Fruit fly (Drosophila melanogaster) whole organism, embryonic: ENCODE results near the gene CG32280.

Experiments
- Bgb ChIP-seq: fragments of 200-800 bp; sonication (Bioruptor generic); IDR thresholded peaks from 2 replicates; pipeline ENCODE4 v1.3.6; 2022; ENCODE audit warnings: missing biosample characterization, missing genetic modification characterization; ENCODE audit not compliant: partially characterized antibody
- BtbVII ChIP-seq: fragments of 200-800 bp; sonication (Bioruptor generic); optimal IDR thresholded peaks from 3 replicates; lab custom pipeline; 2017; ENCODE audit warnings: missing biosample characterization, mild to moderate bottlenecking, missing genetic modification characterization
- CG12071 ChIP-seq: fragments of 200-800 bp; sonication (Bioruptor generic); optimal IDR thresholded peaks from 3 replicates; lab custom pipeline; 2018; ENCODE audit warnings: missing biosample characterization, mild to moderate bottlenecking, missing genetic modification characterization
- CG1603 ChIP-seq: fragments of 200-800 bp; sonication (Bioruptor generic); optimal IDR thresholded peaks from 2 replicates; lab custom pipeline; 2019; ENCODE audit warnings: missing biosample characterization, mild to moderate bottlenecking, missing genetic modification characterization, moderate library complexity
- CG18262 ChIP-seq: fragments of 200-800 bp; optimal IDR thresholded peaks from 3 replicates; lab custom pipeline; 2019; ENCODE audit warnings: missing biosample characterization, mild to moderate bottlenecking, missing genetic modification characterization, moderate library complexity
- CG2116 ChIP-seq: fragments of 200-800 bp; sonication (Bioruptor generic); optimal IDR thresholded peaks from 3 replicates; lab custom pipeline; 2018; ENCODE audit warnings: missing biosample characterization, mild to moderate bottlenecking, missing genetic modification characterization
- CG32767 ChIP-seq: fragments of 200-800 bp; sonication (Bioruptor generic); IDR thresholded peaks from 2 replicates; pipeline ENCODE4 v1.3.6; 2022; ENCODE audit warnings: missing biosample characterization, missing genetic modification characterization
- CG3281 ChIP-seq: fragments of 200-800 bp; sonication (Bioruptor generic); optimal IDR thresholded peaks from 3 replicates; lab custom pipeline; 2017; ENCODE audit warnings: missing biosample characterization, mild to moderate bottlenecking, missing genetic modification characterization
- CG33557 ChIP-seq: fragments of 200-800 bp; sonication (Bioruptor generic); optimal IDR thresholded peaks from 2 replicates; lab custom pipeline; 2019; ENCODE audit warnings: missing biosample characterization, mild to moderate bottlenecking, missing genetic modification characterization, moderate library complexity
- CG3838 ChIP-seq: fragments of 200-800 bp; sonication (Bioruptor generic); optimal IDR thresholded peaks from 3 replicates; lab custom pipeline; 2016; ENCODE audit warnings: missing biosample characterization, missing genetic modification characterization
- CG6791 ChIP-seq: fragments of 200-800 bp; sonication (Bioruptor generic); IDR thresholded peaks from 3 replicates; pipeline ENCODE4 v1.3.6; 2022; ENCODE audit warnings: missing biosample characterization, missing genetic modification characterization; ENCODE audit not compliant: partially characterized antibody
- CG7271 ChIP-seq: fragments of 200-800 bp; sonication (Bioruptor generic); optimal IDR thresholded peaks from 2 replicates; lab custom pipeline; 2018; ENCODE audit warnings: missing biosample characterization, mild to moderate bottlenecking, missing genetic modification characterization, moderate library complexity
- Dad ChIP-seq: fragments of 200-800 bp; sonication (Bioruptor generic); optimal IDR thresholded peaks from 3 replicates; lab custom pipeline; 2016; ENCODE audit warnings: missing biosample characterization, missing genetic modification characterization
- Dll ChIP-seq: fragments of 200-800 bp; sonication (Bioruptor generic); IDR thresholded peaks from 4 replicates; pipeline ENCODE4 v1.3.6; 2022; ENCODE audit warnings: missing biosample characterization, missing genetic modification characterization; ENCODE audit not compliant: partially characterized antibody
- Doc3 ChIP-seq: fragments of 200-800 bp; sonication (Bioruptor generic); IDR thresholded peaks from 3 replicates; pipeline ENCODE4 v1.3.6; 2022; ENCODE audit warnings: missing biosample characterization, missing genetic modification characterization; ENCODE audit not compliant: partially characterized antibody
- Dp ChIP-seq: fragments of 200-800 bp; sonication (Bioruptor generic); optimal IDR thresholded peaks from 2 replicates; lab custom pipeline; 2018; ENCODE audit warnings: missing biosample characterization, mild to moderate bottlenecking, missing genetic modification characterization, moderate library complexity
- Dref ChIP-seq: fragments of 200-800 bp; sonication (Bioruptor generic); IDR thresholded peaks from 2 replicates; pipeline ENCODE4 v1.3.6; 2022; ENCODE audit warnings: missing biosample characterization, missing genetic modification characterization
- Elba2 ChIP-seq: fragments of 200-800 bp; sonication (Bioruptor generic); optimal IDR thresholded peaks from 3 replicates; lab custom pipeline; 2016; ENCODE audit warnings: missing biosample characterization, missing genetic modification characterization
- Hsf ChIP-seq: fragments of 200-800 bp; sonication (Bioruptor generic); optimal IDR thresholded peaks from 3 replicates; lab custom pipeline; 2016; ENCODE audit warnings: missing biosample characterization, missing genetic modification characterization
- MBD-R2 ChIP-seq: fragments of 200-800 bp; sonication (Bioruptor generic); IDR thresholded peaks from 2 replicates; pipeline ENCODE4 v1.3.6; 2022; ENCODE audit warnings: missing biosample characterization, missing genetic modification characterization
- MESR4 ChIP-seq: fragments of 200-800 bp; sonication (Bioruptor generic); optimal IDR thresholded peaks from 2 replicates; lab custom pipeline; 2018; ENCODE audit warnings: missing biosample characterization, mild to moderate bottlenecking, missing genetic modification characterization, moderate library complexity
- Med ChIP-seq: fragments of 200-800 bp; sonication (Bioruptor generic); peaks from one replicate; lab custom pipeline; 2016; ENCODE audit warnings: missing biosample characterization, missing genetic modification characterization, mild to moderate bottlenecking, inconsistent platforms, moderate library complexity
- Mes4 ChIP-seq: fragments of 200-800 bp; sonication (Bioruptor generic); optimal IDR thresholded peaks from 2 replicates; lab custom pipeline; 2016; ENCODE audit warnings: missing biosample characterization, missing genetic modification characterization
- Opbp ChIP-seq: fragments of 200-800 bp; sonication (Bioruptor generic); IDR thresholded peaks from 3 replicates; pipeline ENCODE4 v1.3.6; 2022; ENCODE audit warnings: missing biosample characterization, missing genetic modification characterization; ENCODE audit not compliant: partially characterized antibody
- Rfx ChIP-seq: fragments of 200-800 bp; sonication (Bioruptor generic); IDR thresholded peaks from 2 replicates; pipeline ENCODE4 v1.3.6; 2022; ENCODE audit warnings: missing biosample characterization, missing genetic modification characterization
- Rx ChIP-seq: fragments of 200-800 bp; sonication (Bioruptor generic); IDR thresholded peaks from 2 replicates; pipeline ENCODE4 v1.3.6; 2022; ENCODE audit warnings: missing biosample characterization, missing genetic modification characterization
- Sin3A ChIP-seq: fragments of >200 bp; optimal IDR thresholded peaks from 2 replicates; lab custom pipeline; 2018
- Tbp ChIP-seq: fragments of >200 bp; optimal IDR thresholded peaks from 2 replicates; lab custom pipeline; 2018; ENCODE audit warnings: missing biosample characterization, missing genetic modification characterization
- amos ChIP-seq: fragments of 200-800 bp; sonication (Bioruptor generic); IDR thresholded peaks from 2 replicates; pipeline ENCODE4 v1.3.6; 2022; ENCODE audit warnings: missing biosample characterization, missing genetic modification characterization; ENCODE audit not compliant: partially characterized antibody
- ato ChIP-seq: fragments of 200-800 bp; sonication (Bioruptor generic); IDR thresholded peaks from 2 replicates; pipeline ENCODE4 v1.3.6; 2022; ENCODE audit warnings: missing biosample characterization, missing genetic modification characterization; ENCODE audit not compliant: partially characterized antibody
- bbx ChIP-seq: fragments of 200-800 bp; sonication (Bioruptor generic); IDR thresholded peaks from 2 replicates; pipeline ENCODE4 v1.3.6; 2022; ENCODE audit warnings: missing biosample characterization, missing genetic modification characterization; ENCODE audit not compliant: partially characterized antibody
- chinmo ChIP-seq: fragments of 200-800 bp; sonication (Bioruptor generic); IDR thresholded peaks from 4 replicates; pipeline ENCODE4 v1.3.6; 2022; ENCODE audit warnings: missing biosample characterization, missing genetic modification characterization; ENCODE audit not compliant: partially characterized antibody
- croc ChIP-seq: fragments of 200-800 bp; sonication (Bioruptor generic); conservative IDR thresholded peaks from 3 replicates; pipeline ENCODE4 v1.3.6; 2022; ENCODE audit warnings: missing biosample characterization, missing genetic modification characterization
- gsb-n ChIP-seq: fragments of 200-800 bp; sonication (Bioruptor generic); optimal IDR thresholded peaks from 3 replicates; lab custom pipeline; 2018; ENCODE audit warnings: missing biosample characterization, mild to moderate bottlenecking, missing genetic modification characterization
- hb ChIP-seq: fragments of 200-800 bp; sonication (Bioruptor generic); IDR thresholded peaks from 3 replicates; pipeline ENCODE4 v1.3.6; 2022; ENCODE audit warnings: missing biosample characterization, missing genetic modification characterization; ENCODE audit not compliant: partially characterized antibody
- hbn ChIP-seq: fragments of 200-800 bp; sonication (Bioruptor generic); IDR thresholded peaks from 2 replicates; pipeline ENCODE4 v1.3.6; 2022; ENCODE audit warnings: missing biosample characterization, missing genetic modification characterization; ENCODE audit not compliant: partially characterized antibody
- inv ChIP-seq: fragments of 200-800 bp; sonication (Bioruptor generic); IDR thresholded peaks from 2 replicates; pipeline ENCODE4 v1.3.6; 2022; ENCODE audit warnings: missing biosample characterization, missing genetic modification characterization; ENCODE audit not compliant: partially characterized antibody
- jigr1 ChIP-seq: fragments of 200-800 bp; sonication (Bioruptor generic); IDR thresholded peaks from 3 replicates; pipeline ENCODE4 v1.3.6; 2022; ENCODE audit warnings: missing biosample characterization, missing genetic modification characterization
- nerfin-2 ChIP-seq: fragments of 200-800 bp; sonication (Bioruptor generic); IDR thresholded peaks from 2 replicates; pipeline ENCODE4 v1.3.6; 2022; ENCODE audit warnings: missing biosample characterization, missing genetic modification characterization; ENCODE audit not compliant: partially characterized antibody
- row ChIP-seq: fragments of 200-800 bp; sonication (Bioruptor generic); IDR thresholded peaks from 3 replicates; pipeline ENCODE4 v1.3.6; 2022; ENCODE audit warnings: missing biosample characterization, missing genetic modification characterization
- tap ChIP-seq: fragments of 200-800 bp; optimal IDR thresholded peaks from 3 replicates; lab custom pipeline; 2019; ENCODE audit warnings: missing biosample characterization, mild to moderate bottlenecking, missing genetic modification characterization, moderate library complexity
- tna ChIP-seq: fragments of 200-800 bp; sonication (Bioruptor generic); IDR thresholded peaks from 2 replicates; pipeline ENCODE4 v1.3.6; 2022; ENCODE audit warnings: missing biosample characterization, missing genetic modification characterization; ENCODE audit not compliant: partially characterized antibody
- tx ChIP-seq: fragments of 200-800 bp; sonication (Bioruptor generic); optimal IDR thresholded peaks from 2 replicates; lab custom pipeline; 2016; ENCODE audit warnings: missing biosample characterization, missing genetic modification characterization
- unc-4 ChIP-seq: fragments of 200-800 bp; sonication (Bioruptor generic); IDR thresholded peaks from 2 replicates; pipeline ENCODE4 v1.3.6; 2022; ENCODE audit warnings: missing biosample characterization, missing genetic modification characterization; ENCODE audit not compliant: partially characterized antibody
- unpg ChIP-seq: fragments of 200-800 bp; sonication (Bioruptor generic); optimal IDR thresholded peaks from 3 replicates; lab custom pipeline; 2018; ENCODE audit warnings: missing biosample characterization, mild to moderate bottlenecking, missing genetic modification characterization, moderate library complexity

The CG32280 gene

DNA sequence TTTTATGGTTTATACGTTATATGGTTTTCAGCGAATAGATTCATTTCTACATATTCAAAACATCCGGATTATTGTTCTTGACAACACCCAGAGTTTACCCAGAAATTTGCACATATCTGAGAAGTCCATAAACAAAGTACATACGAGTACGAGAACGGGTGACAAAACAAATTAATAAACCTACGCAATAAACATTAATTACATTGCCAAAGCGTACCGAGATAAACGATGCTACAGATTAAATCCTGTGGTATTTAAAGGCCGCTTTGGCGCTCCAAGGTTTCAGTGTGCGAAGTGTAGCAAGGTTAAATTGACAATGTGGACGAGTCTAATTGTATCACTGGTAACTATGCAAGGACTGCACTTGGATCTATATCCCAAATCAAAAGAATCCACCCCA lies 22.3 kb downstream of the CG32280 start, which contains the start of gene CG14957:
Gene CG14957 (plus strand): TSS at position 301 of the 400 bp plus-strand sequence.
- TF ChIP-seq Rfx (GFP tag; lab: Robert Waterston, UW), result 0 out of 2 replicates have a peak, but pooled peaks have one; percentile 12
- TF ChIP-seq CG18262 (tag; lab: Kevin White, UChicago), result no peak

DNA sequence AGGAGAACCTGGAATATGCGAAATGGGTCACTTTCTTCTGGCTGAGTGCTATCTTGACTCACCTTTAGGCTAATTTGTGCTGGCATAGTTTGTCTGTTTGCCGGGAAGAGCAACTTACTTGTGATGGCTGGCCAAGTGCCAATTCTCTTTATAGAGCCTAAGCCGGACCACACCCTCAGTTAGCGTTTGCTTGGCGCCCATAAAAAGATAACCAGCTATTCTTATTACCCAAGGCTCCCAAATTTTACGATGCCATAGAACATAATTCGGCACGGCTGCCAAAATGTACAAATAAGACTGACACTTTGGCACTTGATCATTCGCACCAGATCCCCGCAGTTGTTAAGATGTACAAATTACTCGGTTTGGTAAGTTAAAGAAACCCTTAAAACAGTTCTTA lies 24.7 kb downstream of the CG32280 start, which contains the start of the genes CG42525 and CG14958:
Gene CG42525 (minus strand): TSS at position 101 of the 400 bp plus-strand sequence.
Gene CG14958 (plus strand): TSS at position 332 of the 400 bp plus-strand sequence.
- TF ChIP-seq CG3838 (GFP tag; lab: Kevin White, UChicago) (no peak), tap (tag; lab: Kevin White, UChicago) (no peak), croc (GFP tag; lab: Robert Waterston, UW) (no peak), BtbVII (no peak), CG1603 (tag; lab: Kevin White, UChicago) (no peak), Rfx (GFP tag; lab: Robert Waterston, UW) (no peak), Rx (GFP tag; lab: Robert Waterston, UW) (no peak), unpg (GFP tag; lab: Kevin White, UChicago) (no peak), CG7271 (no peak), jigr1 (GFP tag; lab: Robert Waterston, UW) (no peak), Mes4 (GFP tag; lab: Kevin White, UChicago) (no peak), CG33557 (GFP tag; lab: Kevin White, UChicago) (no peak), Elba2 (no peak), CG12071 (GFP tag; lab: Kevin White, UChicago) (no peak), CG3281 (GFP tag; lab: Kevin White, UChicago) (no peak), CG32767 (GFP tag; lab: Robert Waterston, UW) (no peak), gsb-n (tag; lab: Kevin White, UChicago) (no peak), Dad (GFP tag; lab: Kevin White, UChicago) (no peak)

DNA sequence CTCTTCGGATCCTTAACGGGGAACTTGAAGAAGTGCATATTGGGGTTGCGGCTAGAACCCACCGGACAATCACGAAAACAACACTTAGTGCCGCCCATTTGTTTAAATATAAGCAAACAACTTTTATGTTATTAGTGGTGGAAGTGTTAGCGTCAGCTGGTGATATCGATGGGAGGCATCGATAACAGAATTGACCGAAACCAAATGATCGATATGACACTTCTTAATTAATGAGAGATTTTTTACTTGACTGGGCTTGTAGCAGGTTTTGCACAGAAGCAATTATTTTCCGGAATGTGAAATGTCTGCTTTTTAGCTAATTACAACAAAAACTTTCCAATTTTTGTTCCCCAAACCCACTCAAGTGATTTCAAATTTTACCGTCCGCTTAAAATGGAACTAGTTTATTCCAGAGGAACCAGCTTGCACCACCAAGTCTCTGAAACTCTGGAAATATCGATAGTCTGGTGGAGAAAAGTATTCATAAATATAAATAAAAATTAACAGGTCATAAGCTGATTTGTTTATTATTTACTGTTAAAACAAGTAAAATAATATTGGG lies 27.4 kb downstream of the CG32280 start, which contains the start of gene CG14965:
Gene CG14965 (minus strand): TSS at position 159 of the 562 bp plus-strand sequence.
- peak; percentile 80 for TF ChIP-seq CG2116 (GFP tag; lab: Kevin White, UChicago)
- TF ChIP-seq tna (GFP tag; lab: Robert Waterston, UW), result peak; percentile 78
- peak; percentile 84 for TF ChIP-seq Sin3A
- peak; percentile 87 for TF ChIP-seq amos (GFP tag; lab: Robert Waterston, UW)
- TF ChIP-seq Dll, result peak; percentile 97
- no peak for TF ChIP-seq Tbp (GFP tag; lab: Kevin White, UChicago)
- no peak for TF ChIP-seq CG33557 (GFP tag; lab: Kevin White, UChicago)
- peak; percentile 86 for TF ChIP-seq CG6791 (GFP tag; lab: Robert Waterston, UW)
- TF ChIP-seq Opbp, result peak; percentile 82; the same call in 2 of the 3 replicates
- peak; percentile 90 for TF ChIP-seq Doc3 (GFP tag; lab: Robert Waterston, UW)
- TF ChIP-seq MESR4, result peak; percentile 20
- TF ChIP-seq Bgb, result peak; percentile 89
- TF ChIP-seq Dref (GFP tag; lab: Robert Waterston, UW), result peak; percentile 84
- peak; percentile 90 for TF ChIP-seq nerfin-2 (GFP tag; lab: Robert Waterston, UW)
- TF ChIP-seq Hsf, result no peak
- peak; percentile 75 for TF ChIP-seq ato (GFP tag; lab: Robert Waterston, UW)
- peak; percentile 86 for TF ChIP-seq hbn (GFP tag; lab: Robert Waterston, UW)
- peak; percentile 2 for TF ChIP-seq Med (GFP tag; lab: Kevin White, UChicago)
- peak; percentile 86 for TF ChIP-seq inv (GFP tag; lab: Robert Waterston, UW)
- no peak for TF ChIP-seq tx
- peak; percentile 87 for TF ChIP-seq hb (GFP tag; lab: Robert Waterston, UW)
- TF ChIP-seq bbx (GFP tag; lab: Robert Waterston, UW), result peak; percentile 79
- peak; percentile 62 for TF ChIP-seq MBD-R2 (GFP tag; lab: Robert Waterston, UW)
- TF ChIP-seq chinmo (GFP tag; lab: Robert Waterston, UW), result no peak; the same call in 3 of the 4 replicates
- peak; percentile 50; the same call in 2 of the 3 replicates for TF ChIP-seq row (GFP tag; lab: Robert Waterston, UW)
- peak; percentile 81 for TF ChIP-seq Dp (GFP tag; lab: Kevin White, UChicago)
- peak; percentile 95 for TF ChIP-seq unc-4 (GFP tag; lab: Robert Waterston, UW)
